Fruit fly (Drosophila melanogaster) whole organism, embryonic: Measurements from ENCODE around the gene CG14154.
A peak's percentile ranks its signal among the peaks of the same experiment; 100 is the strongest.

Experiments used
- Blimp-1 ChIP-seq: fragments of 200-800 bp; sonication (Bioruptor generic); optimal IDR thresholded peaks from 3 replicates; lab custom pipeline; 2018; ENCODE audit warnings: missing biosample characterization, missing genetic modification characterization, mild to moderate bottlenecking, moderate library complexity, missing genetic modification reagents
- CG11560 ChIP-seq: fragments of 200-800 bp; sonication (Bioruptor generic); IDR thresholded peaks from 3 replicates; pipeline ENCODE4 v1.3.6; 2022; ENCODE audit warnings: missing biosample characterization, missing genetic modification characterization
- CG11723 ChIP-seq: fragments of 200-800 bp; sonication (Bioruptor generic); optimal IDR thresholded peaks from 2 replicates; lab custom pipeline; 2017; ENCODE audit warnings: missing biosample characterization, mild to moderate bottlenecking, missing genetic modification characterization
- CG12391 ChIP-seq: fragments of 200-800 bp; sonication (Bioruptor generic); optimal IDR thresholded peaks from 3 replicates; lab custom pipeline; 2018; ENCODE audit warnings: missing biosample characterization, mild to moderate bottlenecking, missing genetic modification characterization, moderate library complexity
- CG13287 ChIP-seq: fragments of 200-800 bp; sonication (Bioruptor generic); IDR thresholded peaks from 2 replicates; pipeline ENCODE4 v1.3.6; 2022; ENCODE audit warnings: missing biosample characterization, missing genetic modification characterization; ENCODE audit not compliant: partially characterized antibody
- CG13775 ChIP-seq: fragments of 200-800 bp; sonication (Bioruptor generic); optimal IDR thresholded peaks from 3 replicates; lab custom pipeline; 2017; ENCODE audit warnings: missing biosample characterization, mild to moderate bottlenecking, missing genetic modification characterization
- CG14014 ChIP-seq: fragments of 200-800 bp; sonication (Bioruptor generic); IDR thresholded peaks from 2 replicates; pipeline ENCODE4 v1.3.6; 2022; ENCODE audit warnings: missing biosample characterization, missing genetic modification characterization
- CG15479 ChIP-seq: fragments of 200-800 bp; sonication (Bioruptor generic); optimal IDR thresholded peaks from 3 replicates; lab custom pipeline; 2019; ENCODE audit warnings: missing biosample characterization, mild to moderate bottlenecking, missing genetic modification characterization, moderate library complexity
- CG1647 ChIP-seq: fragments of 200-800 bp; sonication (Bioruptor generic); optimal IDR thresholded peaks from 3 replicates; lab custom pipeline; 2016; ENCODE audit warnings: missing biosample characterization, missing genetic modification characterization
- CG16815 ChIP-seq: fragments of 200-800 bp; sonication (Bioruptor generic); optimal IDR thresholded peaks from 3 replicates; lab custom pipeline; 2017; ENCODE audit warnings: missing biosample characterization, mild to moderate bottlenecking, missing genetic modification characterization
- CG17802 ChIP-seq: fragments of 200-800 bp; sonication (Bioruptor generic); optimal IDR thresholded peaks from 2 replicates; lab custom pipeline; 2018; ENCODE audit warnings: missing biosample characterization, mild to moderate bottlenecking, missing genetic modification characterization, moderate library complexity
- CG17912 ChIP-seq: fragments of 200-800 bp; sonication (Bioruptor generic); optimal IDR thresholded peaks from 2 replicates; lab custom pipeline; 2018; ENCODE audit warnings: missing biosample characterization, mild to moderate bottlenecking, missing genetic modification characterization
- CG2199 ChIP-seq: fragments of 200-800 bp; sonication (Bioruptor generic); IDR thresholded peaks from 3 replicates; pipeline ENCODE4 v1.3.6; 2022; ENCODE audit warnings: missing biosample characterization, missing genetic modification characterization
- CG43689 ChIP-seq: fragments of 200-800 bp; sonication (Bioruptor generic); IDR thresholded peaks from 2 replicates; pipeline ENCODE4 v1.3.6; 2022; ENCODE audit warnings: missing biosample characterization, missing genetic modification characterization
- CG4617 ChIP-seq: fragments of 200-800 bp; sonication (Bioruptor generic); optimal IDR thresholded peaks from 3 replicates; lab custom pipeline; 2016; ENCODE audit warnings: missing biosample characterization, missing genetic modification characterization, borderline replicate concordance
- CG4730 ChIP-seq: fragments of 200-800 bp; sonication (Bioruptor generic); IDR thresholded peaks from 2 replicates; pipeline ENCODE4 v1.3.6; 2022; ENCODE audit warnings: missing biosample characterization, missing genetic modification characterization
- CG8290 ChIP-seq, 3 experiments: fragments of 200-800 bp; sonication (Bioruptor generic); optimal IDR thresholded peaks; 2 replicates each; lab custom pipeline; 2016 to 2019; ENCODE audit warnings: missing biosample characterization in 3 of 3, missing genetic modification characterization in 3 of 3, mild to moderate bottlenecking in 2 of 3, moderate library complexity in 1 of 3
- CG9609 ChIP-seq: fragments of 200-800 bp; sonication (Bioruptor generic); optimal IDR thresholded peaks from 3 replicates; lab custom pipeline; 2016; ENCODE audit warnings: missing biosample characterization, missing genetic modification characterization
- CkIIα-i1 ChIP-seq: fragments of 200-800 bp; sonication (Bioruptor generic); IDR thresholded peaks from 2 replicates; pipeline ENCODE4 v1.3.6; 2022; ENCODE audit warnings: missing biosample characterization, missing genetic modification characterization
- Deaf1 ChIP-seq: fragments of 200-800 bp; optimal IDR thresholded peaks from 3 replicates; lab custom pipeline; 2019; ENCODE audit warnings: missing biosample characterization, mild to moderate bottlenecking, missing genetic modification characterization, moderate library complexity
- Doc2 ChIP-seq: fragments of 200-800 bp; sonication (Bioruptor generic); IDR thresholded peaks from 2 replicates; pipeline ENCODE4 v1.3.6; 2022; ENCODE audit warnings: missing biosample characterization, missing genetic modification characterization
- E2f2 ChIP-seq: fragments of 200-800 bp; sonication (Bioruptor generic); IDR thresholded peaks from 2 replicates; pipeline ENCODE4 v1.3.6; 2022; ENCODE audit warnings: missing biosample characterization, missing genetic modification characterization
- HmgZ ChIP-seq: fragments of 200-800 bp; sonication (Bioruptor generic); optimal IDR thresholded peaks from 2 replicates; lab custom pipeline; 2018; ENCODE audit warnings: missing biosample characterization, mild to moderate bottlenecking, missing genetic modification characterization
- Pdp1 ChIP-seq, 2 experiments: fragments of 200-800 bp; sonication (Bioruptor generic); optimal IDR thresholded peaks; 3 replicates each; lab custom pipeline; 2016; ENCODE audit warnings: missing biosample characterization in 2 of 2, missing genetic modification characterization in 2 of 2, mild to moderate bottlenecking in 1 of 2, moderate library complexity in 1 of 2
- Six4 ChIP-seq: fragments of 200-800 bp; sonication (Bioruptor generic); optimal IDR thresholded peaks from 2 replicates; lab custom pipeline; 2016; ENCODE audit warnings: missing biosample characterization, missing genetic modification characterization
- Spps ChIP-seq: fragments of 200-800 bp; sonication (Bioruptor generic); optimal IDR thresholded peaks from 2 replicates; lab custom pipeline; 2018; ENCODE audit warnings: missing biosample characterization, mild to moderate bottlenecking, missing genetic modification characterization
- Stat92E ChIP-seq, 3 experiments: fragments of >200 bp in 2 of 3; fragments of 200-800 bp in 1 of 3; sonication (Bioruptor generic) in 1 of 3; optimal IDR thresholded peaks; 2 replicates each; lab custom pipeline; 2017 to 2019; ENCODE audit warnings: missing biosample characterization in 3 of 3, missing genetic modification characterization in 3 of 3, mild to moderate bottlenecking in 1 of 3, moderate library complexity in 1 of 3
- Usf ChIP-seq: fragments of 200-800 bp; sonication (Bioruptor generic); optimal IDR thresholded peaks from 2 replicates; lab custom pipeline; 2017; ENCODE audit warnings: missing genotype, missing biosample characterization, missing genetic modification characterization
- aop ChIP-seq: fragments of 200-800 bp; sonication (Bioruptor generic); IDR thresholded peaks from 2 replicates; pipeline ENCODE4 v1.3.6; 2022; ENCODE audit warnings: missing biosample characterization, missing genetic modification characterization
- bcd ChIP-seq: fragments of 200-800 bp; sonication (Bioruptor generic); optimal IDR thresholded peaks from 2 replicates; lab custom pipeline; 2017; ENCODE audit warnings: missing biosample characterization, mild to moderate bottlenecking, missing genetic modification characterization
- btn ChIP-seq: fragments of 200-800 bp; sonication (Bioruptor generic); optimal IDR thresholded peaks from 2 replicates; lab custom pipeline; 2016; ENCODE audit warnings: missing biosample characterization, missing genetic modification characterization
- chif ChIP-seq, 2 experiments: fragments of 200-800 bp; sonication (Bioruptor generic); optimal IDR thresholded peaks; 3 replicates each; lab custom pipeline; 2016; ENCODE audit warnings: missing biosample characterization in 2 of 2, missing genetic modification characterization in 2 of 2
- chm ChIP-seq: fragments of 200-800 bp; sonication (Bioruptor generic); IDR thresholded peaks from 2 replicates; pipeline ENCODE4 v1.3.6; 2022; ENCODE audit warnings: missing biosample characterization, missing genetic modification characterization
- crp ChIP-seq, 2 experiments: fragments of 200-800 bp; sonication (Bioruptor generic); optimal IDR thresholded peaks; 2 replicates in 1 of 2; 3 replicates in 1 of 2; lab custom pipeline; 2017; ENCODE audit warnings: missing biosample characterization in 2 of 2, missing genetic modification characterization in 2 of 2, mild to moderate bottlenecking in 1 of 2, moderate library complexity in 1 of 2
- dan ChIP-seq: fragments of 200-800 bp; sonication (Bioruptor generic); IDR thresholded peaks from 2 replicates; pipeline ENCODE4 v1.3.6; 2022; ENCODE audit warnings: missing biosample characterization, missing genetic modification characterization
- dmrt11E ChIP-seq: fragments of 200-800 bp; sonication (Bioruptor generic); optimal IDR thresholded peaks from 3 replicates; lab custom pipeline; 2018; ENCODE audit warnings: missing biosample characterization, mild to moderate bottlenecking, missing genetic modification characterization, moderate library complexity
- gt ChIP-seq: fragments of 200-800 bp; sonication (Bioruptor generic); IDR thresholded peaks from 2 replicates; pipeline ENCODE4 v1.3.6; 2022; ENCODE audit warnings: missing biosample characterization, missing genetic modification characterization
- her ChIP-seq: fragments of 200-800 bp; sonication (Bioruptor generic); optimal IDR thresholded peaks from 2 replicates; lab custom pipeline; 2016; ENCODE audit warnings: missing biosample characterization, missing genetic modification characterization
- lov ChIP-seq, 2 experiments: fragments of 200-800 bp in 1 of 2; fragments of >200 bp in 1 of 2; sonication (Bioruptor generic) in 1 of 2; IDR thresholded peaks in 1 of 2; optimal IDR thresholded peaks in 1 of 2; 2 replicates in 1 of 2; 3 replicates in 1 of 2; pipeline versions ENCODE4 v1.3.6 to Lab custom; 2017 to 2022; ENCODE audit warnings: missing biosample characterization in 1 of 2, missing genetic modification characterization in 1 of 2
- mam ChIP-seq: fragments of 200-800 bp; sonication (Bioruptor generic); optimal IDR thresholded peaks from 3 replicates; lab custom pipeline; 2016; ENCODE audit warnings: missing biosample characterization, missing genetic modification characterization
- org-1 ChIP-seq: fragments of 200-800 bp; sonication (Bioruptor generic); optimal IDR thresholded peaks from 2 replicates; lab custom pipeline; 2017; ENCODE audit warnings: missing biosample characterization, missing genetic modification characterization
- p53 ChIP-seq: fragments of 200-800 bp; sonication (Bioruptor generic); optimal IDR thresholded peaks from 2 replicates; lab custom pipeline; 2016; ENCODE audit warnings: missing biosample characterization, missing genetic modification characterization
- psq ChIP-seq: fragments of 200-800 bp; sonication (Bioruptor generic); optimal IDR thresholded peaks from 2 replicates; lab custom pipeline; 2017; ENCODE audit warnings: missing biosample characterization, missing genetic modification characterization
- scrt ChIP-seq: fragments of 200-800 bp; sonication (Bioruptor generic); optimal IDR thresholded peaks from 2 replicates; lab custom pipeline; 2018; ENCODE audit warnings: missing biosample characterization, mild to moderate bottlenecking, missing genetic modification characterization, moderate library complexity
- sd ChIP-seq: fragments of 200-800 bp; sonication (Bioruptor generic); optimal IDR thresholded peaks from 3 replicates; lab custom pipeline; 2018; ENCODE audit warnings: missing biosample characterization, mild to moderate bottlenecking, missing genetic modification characterization, moderate library complexity
- sna ChIP-seq: fragments of 200-800 bp; sonication (Bioruptor generic); IDR thresholded peaks from 2 replicates; pipeline ENCODE4 v1.3.6; 2022; ENCODE audit warnings: missing biosample characterization, missing genetic modification characterization; ENCODE audit not compliant: partially characterized antibody
- vnd ChIP-seq: fragments of 200-800 bp; sonication (Bioruptor generic); IDR thresholded peaks from 3 replicates; pipeline ENCODE4 v1.3.6; 2022; ENCODE audit warnings: missing biosample characterization, missing genetic modification characterization; ENCODE audit not compliant: partially characterized antibody
- z ChIP-seq: fragments of 200-800 bp; sonication (Bioruptor generic); IDR thresholded peaks from 3 replicates; pipeline ENCODE4 v1.3.6; 2022; ENCODE audit warnings: missing biosample characterization, missing genetic modification characterization

Gene CG14154

DNA sequence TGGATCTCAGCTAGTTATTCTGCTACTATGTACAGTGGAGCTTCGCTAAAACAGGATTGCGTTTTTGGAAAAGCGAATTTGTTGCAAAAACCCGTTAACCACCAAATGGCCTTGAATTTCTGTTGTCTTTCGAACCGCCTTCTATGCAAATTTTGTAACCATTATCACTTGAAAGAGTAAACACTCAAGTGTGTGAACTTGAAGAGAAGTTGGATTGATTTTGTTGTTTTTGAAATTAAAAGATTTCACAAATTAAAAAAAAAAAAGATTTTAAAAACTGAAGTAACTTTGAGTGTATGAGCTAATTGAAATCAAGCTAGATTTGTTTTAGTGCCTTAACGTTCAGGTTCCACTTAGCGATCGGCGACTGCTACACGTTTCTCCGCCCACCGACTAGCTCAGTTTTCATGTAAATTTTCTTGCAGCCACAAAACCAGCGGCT, 42.2 kb downstream of the CG14154 start (continued):
- TF ChIP-seq Doc2 = no peak
- no peak for TF ChIP-seq CG17912 (GFP tag; lab: Kevin White, UChicago)
- TF ChIP-seq lov (optimal IDR thresholded peaks at IDR 0.05; lab: Kevin White, UChicago) = no peak
- no peak for TF ChIP-seq lov (GFP tag; IDR thresholded peaks at IDR 0.05; lab: Robert Waterston, UW)
- peak; percentile 25 for TF ChIP-seq scrt
- no peak for TF ChIP-seq Stat92E (GFP tag; optimal IDR thresholded peaks at IDR 0.05; lab: Kevin White, UChicago)
- TF ChIP-seq mam (GFP tag; lab: Kevin White, UChicago) = peak; percentile 59
- 0 out of 3 replicates have a peak, but pooled peaks have one; percentile 59 for TF ChIP-seq CG2199
- peak; percentile 64 for TF ChIP-seq CG1647 (GFP tag; lab: Kevin White, UChicago)
- TF ChIP-seq z (GFP tag; lab: Robert Waterston, UW) = no peak
- TF ChIP-seq org-1 (GFP tag; lab: Kevin White, UChicago) = peak; percentile 60
- no peak for TF ChIP-seq p53 (GFP tag; lab: Kevin White, UChicago)
- peak; percentile 61 for TF ChIP-seq CG14014 (GFP tag; lab: Robert Waterston, UW)
- no peak for TF ChIP-seq HmgZ (tag; lab: Kevin White, UChicago)
- TF ChIP-seq sna (GFP tag; lab: Robert Waterston, UW) = 0 out of 2 replicates have a peak, but pooled peaks have one; percentile 15
- no peak for TF ChIP-seq crp (GFP tag; optimal IDR thresholded peaks at IDR 0.05; lab: Kevin White, UChicago)
- no peak for TF ChIP-seq Deaf1 (tag; lab: Kevin White, UChicago)
- peak; percentile 35 for TF ChIP-seq CG16815 (GFP tag; lab: Kevin White, UChicago)
- peak; percentile 33 for TF ChIP-seq Usf (GFP tag; lab: Kevin White, UChicago)
- peak; percentile 58 for TF ChIP-seq CG17802 (tag; lab: Kevin White, UChicago)
- peak; percentile 31 for TF ChIP-seq CG8290 (GFP tag; optimal IDR thresholded peaks at IDR 0.05; lab: Kevin White, UChicago)
- TF ChIP-seq CG8290 (tag; optimal IDR thresholded peaks at IDR 0.05; lab: Kevin White, UChicago) = peak in 1 of 2 experiments; percentile 4
- no peak for TF ChIP-seq sd
- no peak for TF ChIP-seq dmrt11E
- peak; percentile 29 to 39 for TF ChIP-seq chif (GFP tag; optimal IDR thresholded peaks at IDR 0.05; lab: Kevin White, UChicago)
- TF ChIP-seq Pdp1 (GFP tag; optimal IDR thresholded peaks at IDR 0.05; lab: Kevin White, UChicago) = peak; percentile 60 to 72
- TF ChIP-seq aop (GFP tag; lab: Robert Waterston, UW) = no peak
- peak; percentile 41; the same call in 1 of the 2 replicates for TF ChIP-seq gt (GFP tag; lab: Robert Waterston, UW)
- TF ChIP-seq CG43689 = 0 out of 2 replicates have a peak, but pooled peaks have one; percentile 26
- peak; percentile 13 for TF ChIP-seq btn (GFP tag; lab: Kevin White, UChicago)
- TF ChIP-seq vnd = no peak
- TF ChIP-seq Blimp-1 (GFP tag; lab: Kevin White, UChicago) = peak; percentile 64
- peak; percentile 65 for TF ChIP-seq bcd (GFP tag; lab: Kevin White, UChicago)
- no peak for TF ChIP-seq psq (GFP tag; lab: Kevin White, UChicago)
- TF ChIP-seq CG12391 = peak; percentile 59
- peak; percentile 32 for TF ChIP-seq CG9609
- TF ChIP-seq CG13775 (GFP tag; lab: Kevin White, UChicago) = peak; percentile 49
- TF ChIP-seq CkIIα-i1 (GFP tag; lab: Robert Waterston, UW) = no peak
- no peak for TF ChIP-seq Spps (tag; lab: Kevin White, UChicago)
- no peak for TF ChIP-seq CG13287 (GFP tag; lab: Robert Waterston, UW)
- TF ChIP-seq E2f2 (GFP tag; lab: Robert Waterston, UW) = peak; percentile 49; the same call in 1 of the 2 replicates
- TF ChIP-seq her (GFP tag; lab: Kevin White, UChicago) = peak; percentile 67
- TF ChIP-seq CG11560 (tag; lab: Robert Waterston, UW) = peak; percentile 61; the same call in 1 of the 3 replicates
- no peak for TF ChIP-seq CG15479 (GFP tag; lab: Kevin White, UChicago)
- TF ChIP-seq CG4617 (GFP tag; lab: Kevin White, UChicago) = no peak
- TF ChIP-seq CG11723 (GFP tag; lab: Kevin White, UChicago) = peak; percentile 21
- no peak for TF ChIP-seq dan (GFP tag; lab: Robert Waterston, UW)
- peak; percentile 35; the same call in 1 of the 2 replicates for TF ChIP-seq chm (GFP tag; lab: Robert Waterston, UW)
- 0 out of 2 replicates have a peak, but pooled peaks have one; percentile 34 for TF ChIP-seq CG4730 (GFP tag; lab: Robert Waterston, UW)
- peak; percentile 46 for TF ChIP-seq Six4
